Fruit fly (Drosophila melanogaster): ENCODE results near the gene Bcs1.

DNA sequence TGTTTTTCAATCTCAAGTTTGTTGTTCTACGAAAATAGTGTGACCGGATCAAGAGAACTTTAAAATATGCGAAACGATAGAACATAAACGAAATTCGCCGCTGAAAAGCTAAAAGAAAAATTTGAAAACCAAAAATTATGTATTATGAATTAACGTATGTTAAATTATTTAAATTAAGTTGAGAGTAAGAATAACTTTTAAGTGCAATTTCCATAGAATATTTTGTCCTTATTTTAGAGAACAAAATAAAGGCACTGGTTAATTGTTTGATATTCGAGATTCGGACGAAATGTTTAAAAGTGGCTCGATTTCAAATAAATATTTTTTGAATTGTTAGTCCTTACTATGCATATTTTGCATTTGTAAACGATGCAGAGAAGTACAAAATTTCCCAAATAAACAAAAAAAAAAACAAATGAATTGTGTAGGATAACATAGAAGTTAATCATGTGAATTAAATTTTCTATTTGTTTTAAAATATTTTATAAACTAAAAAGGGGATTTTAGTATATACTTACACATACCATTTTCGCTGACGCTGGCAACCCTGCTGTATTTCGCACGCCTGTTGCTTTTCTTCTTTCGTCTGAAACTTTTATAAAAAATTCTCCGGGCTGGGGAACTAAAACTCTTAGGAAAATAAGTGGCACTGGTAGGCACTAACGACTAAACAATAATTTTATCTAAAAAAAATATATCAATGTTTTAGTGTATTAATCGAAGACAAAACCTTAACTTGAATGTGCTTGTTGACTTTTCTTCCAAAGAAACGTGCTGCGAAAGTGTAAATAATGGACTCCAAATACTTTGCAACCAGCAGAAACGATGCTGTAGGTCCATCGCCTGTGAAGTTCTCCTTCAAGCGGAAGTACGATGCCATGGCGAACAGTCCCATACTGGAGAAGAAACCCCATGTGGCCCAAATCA lies 11.6 kb upstream of the Bcs1 start, which contains the start of the genes CG5727 and ath:
- no peak for TF ChIP-seq Hr39 (GFP tag; optimal IDR thresholded peaks at IDR 0.05)
- no peak for TF ChIP-seq Ets96B (tag; optimal IDR thresholded peaks at IDR 0.05)
